Worm (Caenorhabditis elegans) whole organism, young adult: ENCODE measurements around the gene far-4.

Experiments
- B0019.2 ChIP-seq: fragments of 200-800 bp; sonication (Bioruptor generic); conservative IDR thresholded peaks from 2 replicates; pipeline ENCODE4 v1.3.6; 2022; ENCODE audit warnings: missing genetic modification reagents, missing genetic modification characterization, missing compliant biosample characterization
- B0035.1 ChIP-seq: sonication (generic microtip); optimal IDR thresholded peaks from 2 replicates; lab custom pipeline; 2016; ENCODE audit warnings: missing genetic modification characterization, mild to moderate bottlenecking, missing compliant biosample characterization, missing genotype, missing genetic modification reagents
- B0261.1 ChIP-seq: sonication (generic microtip); optimal IDR thresholded peaks from 2 replicates; lab custom pipeline; 2016; ENCODE audit warnings: mild to moderate bottlenecking, missing genetic modification characterization, moderate library complexity, missing compliant biosample characterization
- D2030.7 ChIP-seq: fragments of 200-800 bp; sonication (Bioruptor generic); IDR thresholded peaks from 2 replicates; pipeline ENCODE4 v1.3.6; 2022; ENCODE audit warnings: missing genetic modification reagents, missing genetic modification characterization, missing compliant biosample characterization
- F33H1.4 ChIP-seq: fragments of 200-800 bp; sonication (Bioruptor generic); IDR thresholded peaks from 2 replicates; pipeline ENCODE4 v1.3.6; 2022; ENCODE audit warnings: missing genetic modification reagents, missing genetic modification characterization, missing compliant biosample characterization
- F49E8.2 ChIP-seq: sonication (generic microtip); optimal IDR thresholded peaks from 3 replicates; lab custom pipeline; 2017; ENCODE audit warnings: missing genetic modification characterization, mild to moderate bottlenecking, missing compliant biosample characterization, antibody characterized with exemption, moderate library complexity; ENCODE audit not compliant: insufficient read depth
- aptf-2 ChIP-seq: fragments of 200-800 bp; sonication (Bioruptor generic); conservative IDR thresholded peaks from 2 replicates; pipeline ENCODE4 v1.3.6; 2022; ENCODE audit warnings: missing genetic modification reagents, missing genetic modification characterization, missing compliant biosample characterization
- atf-7 ChIP-seq: sonication (generic microtip); optimal IDR thresholded peaks from 2 replicates; lab custom pipeline; 2017; ENCODE audit warnings: mild to moderate bottlenecking, missing genetic modification characterization, missing compliant biosample characterization
- bed-1 ChIP-seq: fragments of 200-800 bp; sonication (Bioruptor generic); IDR thresholded peaks from 2 replicates; pipeline ENCODE4 v1.3.6; 2022; ENCODE audit warnings: missing genetic modification reagents, missing genetic modification characterization, missing compliant biosample characterization
- cebp-1 ChIP-seq, 2 experiments: fragments of 200-800 bp in 1 of 2; sonication (Bioruptor generic) in 1 of 2; sonication (generic microtip) in 1 of 2; IDR thresholded peaks in 1 of 2; optimal IDR thresholded peaks in 1 of 2; 2 replicates each; pipeline versions ENCODE4 v1.3.6 to Lab custom; 2017 to 2022; ENCODE audit warnings: missing compliant biosample characterization in 2 of 2, missing genetic modification characterization in 2 of 2, mild to moderate bottlenecking in 1 of 2, missing genetic modification reagents in 1 of 2, moderate library complexity in 1 of 2
- cebp-2 ChIP-seq: fragments of 200-800 bp; sonication (Bioruptor generic); IDR thresholded peaks from 2 replicates; pipeline ENCODE4 v1.3.6; 2022; ENCODE audit warnings: missing genetic modification characterization, missing compliant biosample characterization
- ceh-27 ChIP-seq: fragments of 200-800 bp; sonication (Bioruptor generic); optimal IDR thresholded peaks from 2 replicates; lab custom pipeline; 2018; ENCODE audit warnings: mild to moderate bottlenecking, missing genetic modification characterization, moderate library complexity, missing compliant biosample characterization
- efl-1 ChIP-seq: fragments of 150-350 bp; optimal IDR thresholded peaks from 2 replicates; lab custom pipeline; 2014; ENCODE audit warnings: missing biosample characterization, missing genetic modification reagents, missing genetic modification characterization
- hmg-1.2 ChIP-seq: fragments of 200-800 bp; sonication (Bioruptor generic); IDR thresholded peaks from 2 replicates; pipeline ENCODE4 v1.3.6; 2022; ENCODE audit warnings: missing genetic modification reagents, missing genetic modification characterization, missing compliant biosample characterization
- let-607 ChIP-seq, 2 experiments: fragments of 200-800 bp in 1 of 2; sonication (Bioruptor generic) in 1 of 2; sonication (generic microtip) in 1 of 2; optimal IDR thresholded peaks; 2 replicates each; lab custom pipeline; 2016 to 2018; ENCODE audit warnings: mild to moderate bottlenecking in 2 of 2, missing compliant biosample characterization in 2 of 2, missing genetic modification characterization in 2 of 2, moderate library complexity in 2 of 2, missing genotype in 1 of 2
- lin-26 ChIP-seq: fragments of 200-800 bp; sonication (Bioruptor generic); IDR thresholded peaks from 2 replicates; pipeline ENCODE4 v1.3.6; 2022; ENCODE audit warnings: missing genetic modification reagents, missing genetic modification characterization, missing compliant biosample characterization
- lsl-1 ChIP-seq: fragments of 200-800 bp; sonication (Bioruptor generic); optimal IDR thresholded peaks from 2 replicates; lab custom pipeline; 2018; ENCODE audit warnings: mild to moderate bottlenecking, missing genetic modification characterization, moderate library complexity, missing compliant biosample characterization
- madf-10 ChIP-seq: sonication (generic microtip); optimal IDR thresholded peaks from 2 replicates; lab custom pipeline; 2016; ENCODE audit warnings: mild to moderate bottlenecking, missing genetic modification characterization, missing compliant biosample characterization
- madf-6 ChIP-seq: fragments of 200-800 bp; sonication (Bioruptor generic); IDR thresholded peaks from 2 replicates; pipeline ENCODE4 v1.3.6; 2022; ENCODE audit warnings: missing genetic modification reagents, missing genetic modification characterization, missing compliant biosample characterization
- madf-8 ChIP-seq: fragments of 200-800 bp; sonication (Bioruptor generic); conservative IDR thresholded peaks from 2 replicates; pipeline ENCODE4 v1.3.6; 2022; ENCODE audit warnings: missing genetic modification reagents, missing genetic modification characterization, missing compliant biosample characterization
- mel-28 ChIP-seq: sonication (generic microtip); optimal IDR thresholded peaks from 2 replicates; lab custom pipeline; 2016; ENCODE audit warnings: borderline replicate concordance, mild to moderate bottlenecking, missing genetic modification characterization, missing compliant biosample characterization
- mes-4 ChIP-seq: sonication (generic microtip); optimal IDR thresholded peaks from 2 replicates; lab custom pipeline; 2016; ENCODE audit warnings: missing genotype, missing genetic modification characterization, missing compliant biosample characterization
- mxl-1 ChIP-seq: sonication (generic microtip); optimal IDR thresholded peaks from 2 replicates; lab custom pipeline; 2016; ENCODE audit warnings: missing genetic modification characterization, missing compliant biosample characterization
- nfya-2 ChIP-seq: fragments of 200-800 bp; sonication (Bioruptor generic); IDR thresholded peaks from 2 replicates; pipeline ENCODE4 v1.3.6; 2022; ENCODE audit warnings: missing genetic modification reagents, missing genetic modification characterization, missing compliant biosample characterization
- nhr-179 ChIP-seq: sonication (generic microtip); optimal IDR thresholded peaks from 2 replicates; lab custom pipeline; 2016; ENCODE audit warnings: mild to moderate bottlenecking, missing genetic modification characterization, missing compliant biosample characterization
- nhr-80 ChIP-seq: sonication (generic microtip); optimal IDR thresholded peaks from 2 replicates; lab custom pipeline; 2016; ENCODE audit warnings: missing genetic modification characterization, missing compliant biosample characterization
- nhr-90 ChIP-seq: sonication (generic microtip); optimal IDR thresholded peaks from 2 replicates; lab custom pipeline; 2016; ENCODE audit warnings: missing genotype, mild to moderate bottlenecking, missing genetic modification characterization, missing compliant biosample characterization
- sea-2 ChIP-seq: fragments of 200-800 bp; sonication (Bioruptor generic); IDR thresholded peaks from 2 replicates; pipeline ENCODE4 v1.3.6; 2022; ENCODE audit warnings: missing genetic modification characterization, missing compliant biosample characterization
- snpc-3.4 ChIP-seq: sonication (generic microtip); optimal IDR thresholded peaks from 2 replicates; lab custom pipeline; 2017; ENCODE audit warnings: missing genetic modification characterization, mild to moderate bottlenecking, missing compliant biosample characterization, antibody characterized with exemption, moderate library complexity, missing genotype, missing genetic modification reagents
- tbp1 ChIP-seq: fragments of 200-800 bp; sonication (Bioruptor generic); optimal IDR thresholded peaks from 2 replicates; lab custom pipeline; 2018; ENCODE audit warnings: mild to moderate bottlenecking, missing genetic modification characterization, missing compliant biosample characterization
- unc-62 ChIP-seq: fragments of 150-350 bp; optimal IDR thresholded peaks from 2 replicates; lab custom pipeline; 2014; ENCODE audit warnings: missing biosample characterization, missing genetic modification reagents, missing genetic modification characterization
- xnd-1 ChIP-seq: sonication (generic microtip); optimal IDR thresholded peaks from 2 replicates; lab custom pipeline; 2016; ENCODE audit warnings: missing genotype, missing genetic modification reagents, missing genetic modification characterization, missing compliant biosample characterization
- ztf-28 ChIP-seq: fragments of 200-800 bp; sonication (Bioruptor generic); IDR thresholded peaks from 2 replicates; pipeline ENCODE4 v1.3.6; 2022; ENCODE audit warnings: missing genetic modification reagents, missing genetic modification characterization, missing compliant biosample characterization
- ztf-6 ChIP-seq: fragments of 200-800 bp; sonication (Bioruptor generic); IDR thresholded peaks from 2 replicates; pipeline ENCODE4 v1.3.6; 2022; ENCODE audit warnings: missing genetic modification reagents, missing genetic modification characterization, missing compliant biosample characterization

The far-4 gene

ce11 chrV:13013158-13013557, 13.7 kb upstream of the far-4 start, which contains the start of gene try-10:
TSS of gene try-10 (minus strand) at chrV:13013258.
- TF ChIP-seq sea-2 (GFP tag; lab: Robert Waterston, UW) (no peak), ztf-6 (GFP tag; lab: Robert Waterston, UW) (no peak), ztf-28 (GFP tag; lab: Robert Waterston, UW) (no peak), nhr-90 (tag; lab: Kevin White, UChicago) (no peak), bed-1 (GFP tag; lab: Robert Waterston, UW) (no peak)

- peak; percentile 1 for TF ChIP-seq tbp1 (GFP tag; lab: Kevin White, UChicago)
- TF ChIP-seq atf-7 (tag; lab: Kevin White, UChicago), result peak; percentile 87
- TF ChIP-seq nhr-80 (tag; lab: Kevin White, UChicago), result peak; percentile 69
- peak; percentile 58 to 92 for TF ChIP-seq let-607 (tag; optimal IDR thresholded peaks at IDR 0.05; lab: Kevin White, UChicago)
- TF ChIP-seq xnd-1 (tag; lab: Kevin White, UChicago), result no peak
- TF ChIP-seq cebp-1 (GFP tag; IDR thresholded peaks at IDR 0.05; lab: Robert Waterston, UW), result no peak
- peak; percentile 23 for TF ChIP-seq cebp-1 (tag; optimal IDR thresholded peaks at IDR 0.05; lab: Kevin White, UChicago)
- TF ChIP-seq unc-62 (GFP tag; lab: Kevin White, UChicago), result peak; percentile 22
- TF ChIP-seq F33H1.4 (GFP tag; lab: Robert Waterston, UW), result no peak
Measured at ce11 chrV:13011904-13012303, 12.4 kb upstream of the far-4 start.

- TF ChIP-seq nfya-2 (no peak), nhr-80 (tag; lab: Kevin White, UChicago) (peak; percentile 13), hmg-1.2 (GFP tag; lab: Robert Waterston, UW) (peak; percentile 54; the same call in 1 of the 2 replicates), B0035.1 (tag; lab: Kevin White, UChicago) (no peak), mxl-1 (tag; lab: Kevin White, UChicago) (no peak)
Measured at ce11 chrV:13009843-13010242, 10.4 kb upstream of the far-4 start.

- TF ChIP-seq B0019.2 (GFP tag; lab: Robert Waterston, UW) (no peak), madf-6 (GFP tag; lab: Robert Waterston, UW) (peak; percentile 82), D2030.7 (GFP tag; lab: Robert Waterston, UW) (0 out of 2 replicates have a peak, but pooled peaks have one; percentile 26), nhr-179 (no peak), madf-8 (GFP tag; lab: Robert Waterston, UW) (peak; percentile 56), efl-1 (GFP tag; lab: Kevin White, UChicago) (peak; percentile 24), F33H1.4 (GFP tag; lab: Robert Waterston, UW) (peak; percentile 47; the same call in 1 of the 2 replicates), lin-26 (GFP tag; lab: Robert Waterston, UW) (no peak), lsl-1 (GFP tag; lab: Kevin White, UChicago) (peak; percentile 73), F49E8.2 (tag; lab: Kevin White, UChicago) (no peak), xnd-1 (tag; lab: Kevin White, UChicago) (peak; percentile 59), ceh-27 (no peak)
Measured at ce11 chrV:13009271-13009670, 9.8 kb upstream of the far-4 start.

ce11 chrV:13008825-13009224, 9.4 kb upstream of the far-4 start, which contains the start of gene F15B9.10:
TSS of gene F15B9.10 (minus strand) at chrV:13008925.
- TF ChIP-seq snpc-3.4 (tag; lab: Kevin White, UChicago), result no peak
- TF ChIP-seq mel-28 (tag; lab: Kevin White, UChicago), result no peak
- TF ChIP-seq aptf-2, result no peak
- TF ChIP-seq mes-4 (tag; lab: Kevin White, UChicago), result no peak
- TF ChIP-seq cebp-2 (GFP tag; lab: Robert Waterston, UW), result no peak
- TF ChIP-seq madf-10 (tag; lab: Kevin White, UChicago), result no peak
- no peak for TF ChIP-seq B0261.1 (tag; lab: Kevin White, UChicago)
- no peak for TF ChIP-seq ztf-6 (GFP tag; lab: Robert Waterston, UW)
- TF ChIP-seq, all 124 proteins: peak for 0
